In genomic region chrV:1140806-1141205, ce11 we compare ENCODE assay signal across 2 worm cellular contexts.
TF ChIP-seq lines count a peak whose summit lies in the region.

No protein-coding gene starts in this region.

TF ChIP-seq in whole organism, early embryonic, 17 proteins besides CTCF, POLR2A, EP300 and RAD21:
- TF ChIP-seq ets-7 (tag; optimal IDR thresholded peaks at IDR 0.05; lab: Kevin White, UChicago) (no peak), ceh-36 (tag; optimal IDR thresholded peaks at IDR 0.05; lab: Kevin White, UChicago) (peak; percentile 70)

TF ChIP-seq in whole organism, late embryonic, 69 proteins besides CTCF, POLR2A, EP300 and RAD21:
- TF ChIP-seq odd-2 (tag; optimal IDR thresholded peaks at IDR 0.05; lab: Kevin White, UChicago) (no peak), pha-2 (tag; optimal IDR thresholded peaks at IDR 0.05; lab: Kevin White, UChicago) (no peak), dve-1 (tag; optimal IDR thresholded peaks at IDR 0.05; lab: Kevin White, UChicago) (peak; percentile 76), sox-4 (tag; optimal IDR thresholded peaks at IDR 0.05; lab: Kevin White, UChicago) (no peak)
